Fruit fly (Drosophila melanogaster): ENCODE data around the gene Smr.
A peak's percentile ranks its signal among the peaks of the same experiment; 100 is the strongest.

Gene Smr

DNA sequence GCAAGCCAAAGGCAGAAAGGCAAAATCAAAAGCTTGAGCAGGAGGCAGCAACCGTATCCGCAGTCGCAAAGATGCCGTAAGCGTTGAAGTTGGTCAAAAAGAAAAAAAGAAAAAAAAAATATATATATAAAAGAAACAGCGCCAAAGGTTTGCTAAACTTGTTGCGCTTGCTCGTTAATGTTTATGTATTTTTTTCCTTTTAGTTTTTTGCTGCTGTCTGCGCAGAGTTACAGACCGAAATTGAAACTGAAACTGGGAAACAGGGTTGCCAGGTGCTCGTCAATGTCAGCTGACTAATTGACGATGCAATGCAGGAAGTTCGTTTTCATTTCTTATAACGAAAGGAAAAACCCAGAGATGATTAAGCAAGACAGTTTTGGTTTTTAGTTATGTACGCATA is 67.1 kb downstream of the Smr start:
- TF ChIP-seq CG15710 (tag; optimal IDR thresholded peaks at IDR 0.05): peak; percentile 32
- peak; percentile 38 for TF ChIP-seq EcR (GFP tag; optimal IDR thresholded peaks at IDR 0.05)
- peak; percentile 18 for TF ChIP-seq gl (tag; optimal IDR thresholded peaks at IDR 0.05)
- TF ChIP-seq CG8159 (tag; optimal IDR thresholded peaks at IDR 0.05): peak; percentile 22
- TF ChIP-seq Snoo (tag; optimal IDR thresholded peaks at IDR 0.05): no peak
- TF ChIP-seq CG4496 (GFP tag; IDR thresholded peaks at IDR 0.05): peak; percentile 66; the same call in 2 of the 3 replicates
- 0 out of 3 replicates have a peak, but pooled peaks have one; percentile 49 for TF ChIP-seq fd96Ca (GFP tag; IDR thresholded peaks at IDR 0.05)
- TF ChIP-seq D1 (tag; optimal IDR thresholded peaks at IDR 0.05): no peak
- TF ChIP-seq Pif1B (GFP tag; optimal IDR thresholded peaks at IDR 0.05): peak; percentile 38
- TF ChIP-seq CG12605 (GFP tag; IDR thresholded peaks at IDR 0.05): peak; percentile 79; the same call in 1 of the 2 replicates
- peak; percentile 19 for TF ChIP-seq CG14655 (GFP tag; optimal IDR thresholded peaks at IDR 0.05)
- TF ChIP-seq CG32121 (GFP tag; IDR thresholded peaks at IDR 0.05): peak; percentile 55; the same call in 1 of the 2 replicates
- no peak for TF ChIP-seq CG8301 (tag; optimal IDR thresholded peaks at IDR 0.05)
- no peak for TF ChIP-seq rn (GFP tag; IDR thresholded peaks at IDR 0.05)
- peak; percentile 10 for TF ChIP-seq Pif1A (GFP tag; optimal IDR thresholded peaks at IDR 0.05)
- peak; percentile 1 for TF ChIP-seq CG9948 (tag; optimal IDR thresholded peaks at IDR 0.05)
- TF ChIP-seq CG34367 (tag; optimal IDR thresholded peaks at IDR 0.05): peak; percentile 28
- peak; percentile 52; the same call in 1 of the 2 replicates for TF ChIP-seq Ets98B (GFP tag; IDR thresholded peaks at IDR 0.05)
- no peak for TF ChIP-seq CG10348 (GFP tag; IDR thresholded peaks at IDR 0.05)
- TF ChIP-seq CG13204 (GFP tag; optimal IDR thresholded peaks at IDR 0.05): peak; percentile 29
- TF ChIP-seq CG17806 (tag; optimal IDR thresholded peaks at IDR 0.05): peak; percentile 21

DNA sequence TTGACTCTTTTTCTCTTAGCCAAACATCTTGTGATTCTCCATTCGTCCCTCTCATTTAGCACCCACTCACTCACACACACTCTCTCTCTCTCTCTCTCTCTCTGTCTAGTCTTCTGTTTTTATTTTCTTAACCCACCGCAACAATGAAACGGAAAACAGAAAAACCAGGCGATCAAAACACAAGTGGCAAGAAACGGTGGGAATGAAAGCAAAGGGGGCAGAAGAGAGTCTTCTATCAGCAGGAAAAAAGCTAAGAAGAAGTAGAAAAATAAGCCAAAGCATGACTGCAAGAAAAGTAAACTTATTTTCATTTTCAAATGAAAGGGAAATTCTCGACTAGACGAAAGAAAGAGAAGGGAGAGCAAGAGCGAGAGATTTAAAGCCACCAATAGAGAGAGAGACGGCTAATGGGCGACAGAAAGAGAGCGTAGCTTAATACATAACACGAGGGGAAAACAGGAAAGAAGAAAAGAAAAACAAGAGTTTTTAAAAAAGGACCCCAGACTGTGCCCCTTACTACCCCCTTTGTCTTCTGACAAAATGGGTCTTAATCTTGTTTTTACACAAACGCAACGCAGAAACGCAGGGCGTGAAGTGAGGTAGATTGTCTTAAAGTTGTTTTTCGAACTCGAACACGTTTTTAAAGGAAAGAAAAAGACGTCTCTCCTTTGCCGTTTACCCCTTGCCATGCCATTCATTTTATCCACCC is 68.4 kb downstream of the Smr start:
- TF ChIP-seq Snoo (tag; optimal IDR thresholded peaks at IDR 0.05): peak; percentile 44
- peak; percentile 75 for TF ChIP-seq EcR (GFP tag; optimal IDR thresholded peaks at IDR 0.05)
- peak; percentile 47 for TF ChIP-seq CG8301 (tag; optimal IDR thresholded peaks at IDR 0.05)
- peak; percentile 32 for TF ChIP-seq Pif1B (GFP tag; optimal IDR thresholded peaks at IDR 0.05)
- TF ChIP-seq D1 (tag; optimal IDR thresholded peaks at IDR 0.05): no peak
- TF ChIP-seq Pif1A (GFP tag; optimal IDR thresholded peaks at IDR 0.05): peak; percentile 27
- TF ChIP-seq CG32121 (GFP tag; IDR thresholded peaks at IDR 0.05): no peak
- TF ChIP-seq Ets98B (GFP tag; IDR thresholded peaks at IDR 0.05): peak; percentile 31
- no peak for TF ChIP-seq CG12605 (GFP tag; IDR thresholded peaks at IDR 0.05)
- TF ChIP-seq gl (tag; optimal IDR thresholded peaks at IDR 0.05): peak; percentile 74
- no peak for TF ChIP-seq rn (GFP tag; IDR thresholded peaks at IDR 0.05)
- peak; percentile 28 for TF ChIP-seq CG9948 (tag; optimal IDR thresholded peaks at IDR 0.05)
- peak; percentile 45 for TF ChIP-seq CG8159 (tag; optimal IDR thresholded peaks at IDR 0.05)
- TF ChIP-seq fd96Ca (GFP tag; IDR thresholded peaks at IDR 0.05): no peak
- TF ChIP-seq CG15710 (tag; optimal IDR thresholded peaks at IDR 0.05): peak; percentile 53
- TF ChIP-seq CG14655 (GFP tag; optimal IDR thresholded peaks at IDR 0.05): peak; percentile 69
- no peak for TF ChIP-seq CG10348 (GFP tag; IDR thresholded peaks at IDR 0.05)
- TF ChIP-seq CG13204 (GFP tag; optimal IDR thresholded peaks at IDR 0.05): peak; percentile 65
- peak; percentile 36 for TF ChIP-seq CG17806 (tag; optimal IDR thresholded peaks at IDR 0.05)
- peak; percentile 51 for TF ChIP-seq CG34367 (tag; optimal IDR thresholded peaks at IDR 0.05)
- peak; percentile 69 for TF ChIP-seq CG4496 (GFP tag; IDR thresholded peaks at IDR 0.05)

DNA sequence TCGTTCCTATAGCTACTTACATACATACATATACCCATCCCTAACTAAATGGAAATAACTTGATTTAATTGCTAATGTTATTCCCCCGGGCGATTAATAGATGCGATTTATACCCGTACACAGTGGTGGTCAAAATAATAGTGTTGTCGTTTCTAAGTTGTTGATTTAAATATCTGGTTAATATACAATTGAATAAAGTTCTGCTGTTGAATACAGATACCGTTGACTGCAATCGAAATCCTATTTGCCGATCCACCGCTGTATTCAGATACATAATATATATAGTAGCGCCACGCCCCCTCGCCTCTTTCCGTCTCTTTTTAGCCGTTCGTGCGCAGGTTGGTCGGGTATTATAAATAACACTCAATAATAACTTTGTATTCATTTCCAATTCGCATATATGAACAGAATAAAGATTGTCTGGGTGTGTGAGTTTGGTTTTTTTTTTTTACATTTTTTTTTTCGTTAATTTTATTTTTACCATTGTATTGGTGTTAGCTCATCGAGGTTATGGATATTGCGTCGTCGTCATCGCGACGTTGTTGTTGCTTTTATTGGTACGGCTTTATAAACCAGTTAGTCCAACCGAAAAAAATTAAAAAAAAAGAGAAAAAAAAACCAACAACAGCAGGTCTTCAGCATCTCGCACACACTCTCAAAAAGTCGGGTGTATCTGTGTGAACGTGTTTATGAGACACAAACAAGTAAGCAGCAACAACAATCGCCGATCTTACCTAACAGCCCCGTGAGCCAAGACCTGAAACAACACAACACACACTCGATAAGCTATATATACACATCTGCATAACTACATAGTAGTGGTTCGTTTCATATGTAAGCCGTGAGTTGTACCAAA is 69.9 kb downstream of the Smr start:
- TF ChIP-seq gl (tag; optimal IDR thresholded peaks at IDR 0.05): peak; percentile 83
- peak; percentile 36 for TF ChIP-seq CG9948 (tag; optimal IDR thresholded peaks at IDR 0.05)
- TF ChIP-seq fd96Ca (GFP tag; IDR thresholded peaks at IDR 0.05): peak; percentile 21; the same call in 2 of the 3 replicates
- TF ChIP-seq EcR (GFP tag; optimal IDR thresholded peaks at IDR 0.05): peak; percentile 76
- TF ChIP-seq CG10348 (GFP tag; IDR thresholded peaks at IDR 0.05): no peak
- TF ChIP-seq rn (GFP tag; IDR thresholded peaks at IDR 0.05): no peak
- peak; percentile 76 for TF ChIP-seq CG12605 (GFP tag; IDR thresholded peaks at IDR 0.05)
- TF ChIP-seq CG14655 (GFP tag; optimal IDR thresholded peaks at IDR 0.05): peak; percentile 12
- TF ChIP-seq Pif1A (GFP tag; optimal IDR thresholded peaks at IDR 0.05): peak; percentile 51
- TF ChIP-seq CG15710 (tag; optimal IDR thresholded peaks at IDR 0.05): peak; percentile 57
- TF ChIP-seq CG8159 (tag; optimal IDR thresholded peaks at IDR 0.05): peak; percentile 55
- peak; percentile 14 for TF ChIP-seq CG8301 (tag; optimal IDR thresholded peaks at IDR 0.05)
- peak; percentile 43 for TF ChIP-seq CG17806 (tag; optimal IDR thresholded peaks at IDR 0.05)
- TF ChIP-seq CG13204 (GFP tag; optimal IDR thresholded peaks at IDR 0.05): peak; percentile 78
- TF ChIP-seq CG32121 (GFP tag; IDR thresholded peaks at IDR 0.05): peak; percentile 36; the same call in 1 of the 2 replicates
- peak; percentile 59 for TF ChIP-seq CG34367 (tag; optimal IDR thresholded peaks at IDR 0.05)
- TF ChIP-seq D1 (tag; optimal IDR thresholded peaks at IDR 0.05): no peak
- peak; percentile 52 for TF ChIP-seq CG4496 (GFP tag; IDR thresholded peaks at IDR 0.05)
- peak; percentile 4 for TF ChIP-seq Snoo (tag; optimal IDR thresholded peaks at IDR 0.05)
- peak; percentile 44; the same call in 1 of the 2 replicates for TF ChIP-seq Ets98B (GFP tag; IDR thresholded peaks at IDR 0.05)
- peak; percentile 41 for TF ChIP-seq Pif1B (GFP tag; optimal IDR thresholded peaks at IDR 0.05)

DNA sequence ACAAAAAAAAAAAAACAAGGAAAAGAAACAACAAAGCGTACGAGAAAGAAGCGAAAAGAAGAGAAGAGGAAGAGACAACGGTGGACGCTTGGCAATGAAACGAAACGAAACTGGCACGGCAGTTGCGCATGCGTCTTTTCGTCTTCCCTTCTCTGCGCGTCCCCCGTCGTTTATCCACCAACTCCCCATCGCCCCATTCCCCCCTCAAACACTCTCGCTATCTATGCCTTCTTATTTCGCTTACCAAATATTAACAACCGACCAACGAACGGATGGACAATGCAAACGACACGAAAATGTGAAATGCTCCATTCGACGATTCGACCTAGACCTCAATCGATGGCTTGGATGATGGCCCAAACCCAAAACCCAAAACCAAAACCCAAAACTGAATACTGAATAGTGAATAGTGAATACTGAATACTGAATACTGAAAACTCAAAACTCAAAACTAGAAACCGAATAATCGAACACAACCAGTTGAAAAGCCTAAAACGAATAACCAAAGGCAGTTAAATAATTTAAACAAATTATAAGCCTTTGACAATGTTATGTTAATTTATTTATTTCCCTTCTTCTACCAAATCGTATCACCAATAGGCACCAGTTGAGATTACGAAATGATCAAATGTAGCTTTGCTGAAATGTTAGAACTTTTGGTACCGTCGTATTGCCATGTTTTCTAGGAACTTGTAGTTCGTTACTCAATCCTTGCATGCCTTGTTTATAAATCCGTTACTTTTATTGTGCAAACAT is 71.7 kb downstream of the Smr start:
- TF ChIP-seq CG15710 (tag; optimal IDR thresholded peaks at IDR 0.05): no peak
